Fruit fly (Drosophila melanogaster): ENCODE results near the gene CG6678.

The CG6678 gene

dm6 chr3R:21937075-21937950 is 50.5 kb downstream of the CG6678 start (continued):
- TF ChIP-seq E2f1 (GFP tag; IDR thresholded peaks at IDR 0.05): no peak
- TF ChIP-seq tgo (GFP tag; IDR thresholded peaks at IDR 0.05): no peak
- peak; percentile 59 for TF ChIP-seq Chrac-16 (GFP tag; optimal IDR thresholded peaks at IDR 0.05)
- TF ChIP-seq Aef1 (GFP tag; IDR thresholded peaks at IDR 0.05): peak; percentile 24; the same call in 1 of the 3 replicates
- peak; percentile 12 for TF ChIP-seq Hsf (GFP tag; optimal IDR thresholded peaks at IDR 0.05)
- peak; percentile 96 for TF ChIP-seq nom (GFP tag; optimal IDR thresholded peaks at IDR 0.05)
- TF ChIP-seq fd96Cb (tag; optimal IDR thresholded peaks at IDR 0.05): peak; percentile 49
- peak; percentile 31 for TF ChIP-seq CG18262 (tag; optimal IDR thresholded peaks at IDR 0.05)
- TF ChIP-seq CG2120 (GFP tag; optimal IDR thresholded peaks at IDR 0.05): no peak
- peak; percentile 12 for TF ChIP-seq Sox100B (GFP tag; optimal IDR thresholded peaks at IDR 0.05)
- no peak for TF ChIP-seq CG7271 (tag; optimal IDR thresholded peaks at IDR 0.05)
- peak; percentile 32 for TF ChIP-seq CG4820 (GFP tag; optimal IDR thresholded peaks at IDR 0.05)
- TF ChIP-seq CG10543 (GFP tag; optimal IDR thresholded peaks at IDR 0.05): no peak
- peak; percentile 44 for TF ChIP-seq CG16863 (GFP tag; optimal IDR thresholded peaks at IDR 0.05)
- TF ChIP-seq CG31441 (GFP tag; IDR thresholded peaks at IDR 0.05): peak; percentile 46
- TF ChIP-seq CG17361 (GFP tag; IDR thresholded peaks at IDR 0.05): peak; percentile 43; the same call in 1 of the 3 replicates
- TF ChIP-seq jumu (GFP tag; optimal IDR thresholded peaks at IDR 0.05): no peak
- TF ChIP-seq Blimp-1 (GFP tag; optimal IDR thresholded peaks at IDR 0.05): peak; percentile 68
- TF ChIP-seq CG13424 (tag; optimal IDR thresholded peaks at IDR 0.05): peak; percentile 17
- TF ChIP-seq CG34422 (GFP tag; IDR thresholded peaks at IDR 0.05): no peak
- peak; percentile 44 for TF ChIP-seq pb (GFP tag; optimal IDR thresholded peaks at IDR 0.05)
- no peak for TF ChIP-seq usp (GFP tag; optimal IDR thresholded peaks at IDR 0.05)
- TF ChIP-seq chif (GFP tag; optimal IDR thresholded peaks at IDR 0.05): peak in 1 of 2 experiments; percentile 41
- no peak; the same call in 1 of the 2 replicates for TF ChIP-seq stc (GFP tag; IDR thresholded peaks at IDR 0.05)
- TF ChIP-seq CG6683 (GFP tag; optimal IDR thresholded peaks at IDR 0.05): no peak
- no peak for TF ChIP-seq CG11560 (tag; IDR thresholded peaks at IDR 0.05)
- peak; percentile 17 for TF ChIP-seq Six4 (GFP tag; optimal IDR thresholded peaks at IDR 0.05)
- TF ChIP-seq CG1832 (GFP tag; optimal IDR thresholded peaks at IDR 0.05): no peak
- peak; percentile 53; the same call in 1 of the 2 replicates for TF ChIP-seq CG6689 (GFP tag; IDR thresholded peaks at IDR 0.05)
- TF ChIP-seq rib (GFP tag; IDR thresholded peaks at IDR 0.05): no peak
- TF ChIP-seq CG12769 (tag; optimal IDR thresholded peaks at IDR 0.05): no peak
- peak; percentile 51 for TF ChIP-seq row (GFP tag; IDR thresholded peaks at IDR 0.05)
- peak; percentile 56 for TF ChIP-seq CG2712 (tag; optimal IDR thresholded peaks at IDR 0.05)
- peak; percentile 25 for TF ChIP-seq bcd (GFP tag; optimal IDR thresholded peaks at IDR 0.05)
- TF ChIP-seq pan (optimal IDR thresholded peaks at IDR 0.05): no peak
- TF ChIP-seq pan (GFP tag; optimal IDR thresholded peaks at IDR 0.05 in 1 of 2, IDR thresholded peaks at IDR 0.05 in 1 of 2): peak in 1 of 2 experiments; percentile 44
- TF ChIP-seq Mad (GFP tag; optimal IDR thresholded peaks at IDR 0.05): no peak
- peak; percentile 10 for TF ChIP-seq CG10267 (tag; optimal IDR thresholded peaks at IDR 0.05)
- TF ChIP-seq lbe (GFP tag; optimal IDR thresholded peaks at IDR 0.05): peak; percentile 22
- peak; percentile 25 for TF ChIP-seq Xbp1 (GFP tag; optimal IDR thresholded peaks at IDR 0.05)
- peak; percentile 2 for TF ChIP-seq CG5245 (GFP tag; optimal IDR thresholded peaks at IDR 0.05)
- peak; percentile 33 for TF ChIP-seq lab (GFP tag; optimal IDR thresholded peaks at IDR 0.05)
- TF ChIP-seq Ssrp (tag; optimal IDR thresholded peaks at IDR 0.05): peak; percentile 15
- no peak for TF ChIP-seq CG34376 (GFP tag; optimal IDR thresholded peaks at IDR 0.05)
- TF ChIP-seq CG2678 (tag; optimal IDR thresholded peaks at IDR 0.05): peak; percentile 49
- peak; percentile 66 for TF ChIP-seq Ada2b (GFP tag; IDR thresholded peaks at IDR 0.05)
- TF ChIP-seq ttk (GFP tag; IDR thresholded peaks at IDR 0.05): peak; percentile 46; the same call in 1 of the 2 replicates
- TF ChIP-seq CG15269 (tag; optimal IDR thresholded peaks at IDR 0.05): peak; percentile 31
- peak; percentile 66 for TF ChIP-seq Ptx1 (GFP tag; IDR thresholded peaks at IDR 0.05)
